Worm (Caenorhabditis elegans): Measurements from ENCODE around the gene Y62E10A.24.

- no peak for TF ChIP-seq D2030.7 (GFP tag; IDR thresholded peaks at IDR 0.05)
- TF ChIP-seq mcd-1 (GFP tag; IDR thresholded peaks at IDR 0.05): peak; percentile 57; the same call in 1 of the 2 replicates
Measured at ce11 chrIV:13322429-13322828, 48.1 kb upstream of the Y62E10A.24 start.

All from whole organism, young adult.